Worm (Caenorhabditis elegans) whole organism, L4 larva: ENCODE measurements around the gene unc-64.

Experiments
- D1046.2 ChIP-seq: fragments of 200-800 bp; sonication (Bioruptor generic); IDR thresholded peaks from 2 replicates; pipeline ENCODE4 v1.3.6; 2022; ENCODE audit warnings: missing genetic modification characterization, missing compliant biosample characterization
- F26F4.8 ChIP-seq: fragments of 200-800 bp; sonication (Bioruptor generic); conservative IDR thresholded peaks from 2 replicates; pipeline ENCODE4 v1.3.6; 2022; ENCODE audit warnings: missing genetic modification characterization, missing compliant biosample characterization
- F44E2.7 ChIP-seq: fragments of 200-800 bp; sonication (Bioruptor generic); IDR thresholded peaks from 2 replicates; pipeline ENCODE4 v2.1.2; 2022; ENCODE audit warnings: missing genetic modification characterization, missing compliant biosample characterization
- F49E8.2 ChIP-seq: sonication (generic microtip); optimal IDR thresholded peaks from 2 replicates; lab custom pipeline; 2016; ENCODE audit warnings: missing compliant biosample characterization, mild to moderate bottlenecking, missing genetic modification characterization, borderline replicate concordance
- R02D3.7 ChIP-seq: fragments of 150-350 bp; sonication (generic microtip); optimal IDR thresholded peaks from 3 replicates; lab custom pipeline; 2014; ENCODE audit warnings: missing biosample characterization, missing genetic modification characterization
- T20F7.1 ChIP-seq: fragments of 200-800 bp; sonication (Bioruptor generic); optimal IDR thresholded peaks from 2 replicates; lab custom pipeline; 2018; ENCODE audit warnings: mild to moderate bottlenecking, missing genetic modification characterization, missing compliant biosample characterization
- Y105C5A.15 ChIP-seq: fragments of 200-800 bp; sonication (Bioruptor generic); IDR thresholded peaks from 2 replicates; pipeline ENCODE4 v1.3.6; 2022; ENCODE audit warnings: missing genetic modification characterization, missing compliant biosample characterization
- Y48G9A.11 ChIP-seq: fragments of 200-800 bp; sonication (Bioruptor generic); IDR thresholded peaks from 2 replicates; pipeline ENCODE4 v1.3.6; 2022; ENCODE audit warnings: missing genetic modification reagents, missing genetic modification characterization, missing compliant biosample characterization
- Y75B8A.6 ChIP-seq: fragments of 200-800 bp; sonication (Bioruptor generic); IDR thresholded peaks from 2 replicates; pipeline ENCODE4 v1.3.6; 2022; ENCODE audit warnings: missing genetic modification reagents, missing genetic modification characterization, missing compliant biosample characterization
- ZK337.2 ChIP-seq: fragments of 200-800 bp; sonication (Bioruptor generic); IDR thresholded peaks from 2 replicates; pipeline ENCODE4 v1.3.6; 2022; ENCODE audit warnings: missing genetic modification reagents, missing genetic modification characterization, missing compliant biosample characterization
- aly-2 ChIP-seq: sonication (generic microtip); optimal IDR thresholded peaks from 2 replicates; lab custom pipeline; 2018; ENCODE audit warnings: missing biosample characterization, missing genetic modification characterization
- ama-1 ChIP-seq: fragments of 150-350 bp; optimal IDR thresholded peaks from 2 replicates; lab custom pipeline; 2014; ENCODE audit warnings: inconsistent platforms, mixed read lengths
- arid-1 ChIP-seq: fragments of 200-800 bp; sonication (Bioruptor generic); conservative IDR thresholded peaks from 2 replicates; pipeline ENCODE4 v1.3.6; 2022; ENCODE audit warnings: missing genetic modification reagents, missing genetic modification characterization, missing compliant biosample characterization
- ceh-28 ChIP-seq: fragments of 150-350 bp; optimal IDR thresholded peaks from 2 replicates; lab custom pipeline; 2014; ENCODE audit warnings: missing biosample characterization, missing genetic modification reagents, missing genetic modification characterization
- ceh-32 ChIP-seq: sonication (generic microtip); optimal IDR thresholded peaks from 2 replicates; lab custom pipeline; 2016; ENCODE audit warnings: mild to moderate bottlenecking, missing genetic modification characterization, missing compliant biosample characterization; ENCODE audit not compliant: poor library complexity
- ces-1 ChIP-seq: fragments of 150-350 bp; sonication (generic microtip); optimal IDR thresholded peaks from 4 replicates; lab custom pipeline; 2014; ENCODE audit warnings: missing biosample characterization, missing genetic modification reagents, missing genetic modification characterization
- daf-16 ChIP-seq, 3 experiments: sonication (generic microtip); optimal IDR thresholded peaks; 2 replicates each; lab custom pipeline; 2016 to 2017; ENCODE audit warnings: missing genetic modification characterization in 3 of 3, missing genetic modification reagents in 3 of 3, mild to moderate bottlenecking in 2 of 3, missing compliant biosample characterization in 2 of 3, missing biosample characterization in 1 of 3, moderate library complexity in 1 of 3
- daf-19 ChIP-seq: fragments of 200-800 bp; sonication (Bioruptor generic); conservative IDR thresholded peaks from 2 replicates; pipeline ENCODE4 v1.3.6; 2022; ENCODE audit warnings: missing genetic modification characterization, missing compliant biosample characterization
- daf-8 ChIP-seq: fragments of 200-800 bp; sonication (Bioruptor generic); IDR thresholded peaks from 2 replicates; pipeline ENCODE4 v1.3.6; 2022; ENCODE audit warnings: missing genetic modification characterization, missing compliant biosample characterization
- dve-1 ChIP-seq: sonication (generic microtip); optimal IDR thresholded peaks from 2 replicates; lab custom pipeline; 2017; ENCODE audit warnings: antibody characterized with exemption, mild to moderate bottlenecking, missing genetic modification characterization, missing compliant biosample characterization; ENCODE audit not compliant: insufficient read depth
- fkh-10 ChIP-seq: fragments of 150-350 bp; optimal IDR thresholded peaks from 2 replicates; lab custom pipeline; 2014; ENCODE audit warnings: missing biosample characterization, missing genetic modification reagents, missing genetic modification characterization
- hmg-1.1 ChIP-seq: fragments of 200-800 bp; sonication (Bioruptor generic); IDR thresholded peaks from 2 replicates; pipeline ENCODE4 v1.3.6; 2022; ENCODE audit warnings: missing genetic modification reagents, missing genetic modification characterization, missing compliant biosample characterization
- lim-7 ChIP-seq: fragments of 200-800 bp; sonication (Bioruptor generic); IDR thresholded peaks from 2 replicates; pipeline ENCODE4 v1.3.6; 2022; ENCODE audit warnings: missing genetic modification characterization, missing compliant biosample characterization
- lin-13 ChIP-seq: fragments of 150-350 bp; optimal IDR thresholded peaks from 2 replicates; lab custom pipeline; 2014; ENCODE audit warnings: missing biosample characterization, missing genetic modification reagents, missing genetic modification characterization
- lin-39 ChIP-seq: fragments of 150-350 bp; optimal IDR thresholded peaks from 2 replicates; lab custom pipeline; 2014; ENCODE audit warnings: missing biosample characterization, missing genetic modification reagents, missing genetic modification characterization
- lir-3 ChIP-seq: sonication (generic microtip); optimal IDR thresholded peaks from 2 replicates; lab custom pipeline; 2016; ENCODE audit warnings: mild to moderate bottlenecking, missing genetic modification characterization, missing compliant biosample characterization
- lsy-2 ChIP-seq, 2 experiments: fragments of 150-350 bp in 1 of 2; sonication (generic microtip) in 1 of 2; optimal IDR thresholded peaks; 2 replicates each; lab custom pipeline; 2014 to 2017; ENCODE audit warnings: missing biosample characterization in 2 of 2, missing genetic modification characterization in 2 of 2
- madf-9 ChIP-seq: fragments of 200-800 bp; sonication (Bioruptor generic); conservative IDR thresholded peaks from 2 replicates; pipeline ENCODE4 v1.3.6; 2022; ENCODE audit warnings: missing genetic modification reagents, missing genetic modification characterization, missing compliant biosample characterization
- mdt-29 ChIP-seq: fragments of 200-800 bp; sonication (Bioruptor generic); IDR thresholded peaks from 2 replicates; pipeline ENCODE4 v1.3.6; 2022; ENCODE audit warnings: missing genetic modification reagents, missing genetic modification characterization, missing compliant biosample characterization
- mep-1 ChIP-seq: fragments of 150-350 bp; sonication (generic microtip); optimal IDR thresholded peaks from 3 replicates; lab custom pipeline; 2014; ENCODE audit warnings: missing biosample characterization, missing genetic modification characterization
- mes-2 ChIP-seq: sonication (generic microtip); optimal IDR thresholded peaks from 2 replicates; lab custom pipeline; 2016; ENCODE audit warnings: missing genotype, mild to moderate bottlenecking, missing genetic modification characterization, missing compliant biosample characterization; ENCODE audit not compliant: poor library complexity, severe bottlenecking
- mxl-3 ChIP-seq: fragments of 200-800 bp; sonication (Bioruptor generic); optimal IDR thresholded peaks from 2 replicates; lab custom pipeline; 2018; ENCODE audit warnings: mild to moderate bottlenecking, missing genetic modification characterization, missing compliant biosample characterization
- nhr-102 ChIP-seq: sonication (generic microtip); optimal IDR thresholded peaks from 2 replicates; lab custom pipeline; 2016; ENCODE audit warnings: mild to moderate bottlenecking, missing genetic modification characterization, moderate library complexity, missing compliant biosample characterization
- nhr-42 ChIP-seq: fragments of 200-800 bp; sonication (Bioruptor generic); IDR thresholded peaks from 2 replicates; pipeline ENCODE4 v1.3.6; 2022; ENCODE audit warnings: missing genetic modification characterization, missing compliant biosample characterization
- nhr-76 ChIP-seq: fragments of 150-350 bp; optimal IDR thresholded peaks from 2 replicates; lab custom pipeline; 2014; ENCODE audit warnings: missing biosample characterization, missing genetic modification characterization
- php-3 ChIP-seq: fragments of 200-800 bp; sonication (Bioruptor generic); IDR thresholded peaks from 2 replicates; pipeline ENCODE4 v1.3.6; 2022; ENCODE audit warnings: missing genetic modification reagents, missing genetic modification characterization, missing compliant biosample characterization
- pqm-1 ChIP-seq: sonication (generic microtip); optimal IDR thresholded peaks from 2 replicates; lab custom pipeline; 2017; ENCODE audit warnings: missing biosample characterization, missing genetic modification characterization
- saeg-2 ChIP-seq: fragments of 200-800 bp; sonication (Bioruptor generic); IDR thresholded peaks from 2 replicates; pipeline ENCODE4 v1.3.6; 2022; ENCODE audit warnings: missing genetic modification reagents, missing genetic modification characterization, missing compliant biosample characterization
- sdz-12 ChIP-seq: fragments of 200-800 bp; sonication (Bioruptor generic); optimal IDR thresholded peaks from 2 replicates; lab custom pipeline; 2018; ENCODE audit warnings: mild to moderate bottlenecking, missing genetic modification characterization, missing compliant biosample characterization
- set-16 ChIP-seq: fragments of 200-800 bp; sonication (Bioruptor generic); IDR thresholded peaks from 2 replicates; pipeline ENCODE4 v1.3.6; 2022; ENCODE audit warnings: missing genetic modification reagents, missing genetic modification characterization, missing compliant biosample characterization
- skn-1 ChIP-seq: fragments of 150-350 bp; optimal IDR thresholded peaks from 2 replicates; lab custom pipeline; 2014; ENCODE audit warnings: missing biosample characterization, missing genetic modification characterization
- snpc-1.2 ChIP-seq: fragments of 200-800 bp; sonication (Bioruptor generic); IDR thresholded peaks from 2 replicates; pipeline ENCODE4 v1.3.6; 2022; ENCODE audit warnings: missing genetic modification reagents, missing genetic modification characterization, missing compliant biosample characterization
- unc-39 ChIP-seq: sonication (generic microtip); optimal IDR thresholded peaks from 2 replicates; lab custom pipeline; 2017; ENCODE audit warnings: missing biosample characterization, missing genetic modification characterization
- unc-62 ChIP-seq, 3 experiments: fragments of 150-350 bp in 1 of 3; sonication (generic microtip); optimal IDR thresholded peaks in 2 of 3; peaks in 1 of 3; 1 replicate in 1 of 3; 2 replicates in 2 of 3; lab custom pipeline; 2014 to 2017; ENCODE audit warnings: missing biosample characterization in 3 of 3, missing genetic modification characterization in 3 of 3, missing genetic modification reagents in 3 of 3, missing genotype in 1 of 3
- zfp-3 ChIP-seq: fragments of 200-800 bp; sonication (Bioruptor generic); conservative IDR thresholded peaks from 2 replicates; pipeline ENCODE4 v1.3.6; 2022; ENCODE audit warnings: missing genetic modification reagents, missing genetic modification characterization, missing compliant biosample characterization
- zip-2 ChIP-seq: fragments of 150-350 bp; optimal IDR thresholded peaks from 2 replicates; lab custom pipeline; 2014; ENCODE audit warnings: missing biosample characterization, missing genetic modification characterization
- ztf-11 ChIP-seq: fragments of 150-350 bp; optimal IDR thresholded peaks from 2 replicates; lab custom pipeline; 2014; ENCODE audit warnings: missing biosample characterization, missing genetic modification characterization

The unc-64 gene

ce11 chrIII:13307107-13307506 is 30.0 kb downstream of the unc-64 start, which contains the start of the genes klp-19 and slc-36.1 (continued):
- no peak for TF ChIP-seq lin-39 (tag; lab: Kevin White, UChicago)
- no peak for TF ChIP-seq php-3 (GFP tag; lab: Robert Waterston, UW)
- TF ChIP-seq daf-16 (GFP tag; optimal IDR thresholded peaks at IDR 0.05; lab: Kevin White, UChicago), result no peak
- peak; percentile 15 for TF ChIP-seq daf-16 (tag; optimal IDR thresholded peaks at IDR 0.05; lab: Kevin White, UChicago)
- TF ChIP-seq saeg-2, result no peak
- TF ChIP-seq lim-7, result no peak
- no peak for TF ChIP-seq snpc-1.2 (GFP tag; lab: Robert Waterston, UW)
- TF ChIP-seq R02D3.7, result no peak
- no peak for TF ChIP-seq lin-13 (GFP tag; lab: Kevin White, UChicago)
- no peak for TF ChIP-seq madf-9 (GFP tag; lab: Robert Waterston, UW)
- no peak for TF ChIP-seq ama-1
- 0 out of 2 replicates have a peak, but pooled peaks have one; percentile 35 for TF ChIP-seq hmg-1.1
- no peak for TF ChIP-seq F49E8.2 (tag; lab: Kevin White, UChicago)
- TF ChIP-seq nhr-102 (tag; lab: Kevin White, UChicago), result no peak
- TF ChIP-seq T20F7.1 (GFP tag; lab: Kevin White, UChicago), result no peak
- no peak for TF ChIP-seq lir-3
- no peak for TF ChIP-seq ZK337.2 (GFP tag; lab: Robert Waterston, UW)
- TF ChIP-seq ceh-28 (tag; lab: Kevin White, UChicago), result no peak
- TF ChIP-seq nhr-42 (GFP tag; lab: Robert Waterston, UW), result no peak
- no peak for TF ChIP-seq mdt-29 (GFP tag; lab: Robert Waterston, UW)
- peak in 1 of 2 experiments; percentile 53 for TF ChIP-seq lsy-2 (tag; optimal IDR thresholded peaks at IDR 0.05; lab: Kevin White, UChicago)
- no peak for TF ChIP-seq aly-2
- no peak for TF ChIP-seq nhr-76 (tag; lab: Kevin White, UChicago)
- TF ChIP-seq pqm-1 (tag; lab: Kevin White, UChicago), result no peak
- TF ChIP-seq fkh-10, result no peak
- no peak for TF ChIP-seq mxl-3 (GFP tag; lab: Kevin White, UChicago)
- TF ChIP-seq unc-39 (tag; lab: Kevin White, UChicago), result no peak
- TF ChIP-seq mes-2 (tag; lab: Kevin White, UChicago), result peak; percentile 67
- TF ChIP-seq mep-1 (tag; lab: Kevin White, UChicago), result peak; percentile 8
- TF ChIP-seq ztf-11 (tag; lab: Kevin White, UChicago), result no peak
- no peak for TF ChIP-seq zip-2 (tag; lab: Kevin White, UChicago)
- TF ChIP-seq daf-8 (GFP tag; lab: Robert Waterston, UW), result no peak
- TF ChIP-seq daf-19, result no peak
- no peak for TF ChIP-seq D1046.2 (GFP tag; lab: Robert Waterston, UW)
- TF ChIP-seq dve-1 (tag; lab: Kevin White, UChicago), result peak; percentile 20
- no peak for TF ChIP-seq ceh-32 (tag; lab: Kevin White, UChicago)
- TF ChIP-seq zfp-3 (GFP tag; lab: Robert Waterston, UW), result no peak
- no peak for TF ChIP-seq Y105C5A.15 (GFP tag; lab: Robert Waterston, UW)
- TF ChIP-seq unc-62 (GFP tag; optimal IDR thresholded peaks at IDR 0.05 in 1 of 2; lab: Kevin White, UChicago), result no peak
- no peak for TF ChIP-seq unc-62 (tag; optimal IDR thresholded peaks at IDR 0.05; lab: Kevin White, UChicago)
- 0 out of 2 replicates have a peak, but pooled peaks have one; percentile 32 for TF ChIP-seq arid-1 (GFP tag; lab: Robert Waterston, UW)
- TF ChIP-seq F26F4.8 (GFP tag; lab: Robert Waterston, UW), result no peak
- TF ChIP-seq set-16 (GFP tag; lab: Robert Waterston, UW), result no peak
- no peak for TF ChIP-seq Y48G9A.11 (GFP tag; lab: Robert Waterston, UW)
- no peak for TF ChIP-seq skn-1
- TF ChIP-seq Y75B8A.6 (GFP tag; lab: Robert Waterston, UW), result no peak
- no peak for TF ChIP-seq F44E2.7 (GFP tag; lab: Robert Waterston, UW)
- TF ChIP-seq ces-1 (GFP tag; lab: Kevin White, UChicago), result no peak
- no peak for TF ChIP-seq sdz-12 (GFP tag; lab: Kevin White, UChicago)
